Worm (Caenorhabditis elegans) whole organism, L2 larva: ENCODE measurements around the gene nipi-4.

Experiments
- C34F6.9 ChIP-seq: fragments of 150-350 bp; optimal IDR thresholded peaks from 2 replicates; lab custom pipeline; 2014; ENCODE audit warnings: missing biosample characterization, missing genetic modification characterization
- F13H6.1 ChIP-seq: sonication (generic microtip); optimal IDR thresholded peaks from 2 replicates; lab custom pipeline; 2016; ENCODE audit warnings: missing genetic modification characterization, missing compliant biosample characterization
- R02D3.7 ChIP-seq: fragments of 150-350 bp; optimal IDR thresholded peaks from 2 replicates; lab custom pipeline; 2014; ENCODE audit warnings: missing biosample characterization, missing genetic modification characterization
- Y55F3AM.14 ChIP-seq: fragments of 200-800 bp; sonication (Bioruptor generic); optimal IDR thresholded peaks from 2 replicates; lab custom pipeline; 2018; ENCODE audit warnings: mild to moderate bottlenecking, missing genetic modification characterization, missing compliant biosample characterization
- ZK546.5 ChIP-seq: sonication (generic microtip); optimal IDR thresholded peaks from 2 replicates; lab custom pipeline; 2017; ENCODE audit warnings: missing biosample characterization, missing genetic modification characterization
- aly-2 ChIP-seq: fragments of 150-350 bp; optimal IDR thresholded peaks from 2 replicates; lab custom pipeline; 2014; ENCODE audit warnings: missing biosample characterization, missing genetic modification characterization
- ama-1 ChIP-seq: fragments of 150-350 bp; optimal IDR thresholded peaks from 2 replicates; lab custom pipeline; 2018; ENCODE audit warnings: inconsistent platforms
- ceh-16 ChIP-seq: fragments of 150-350 bp; optimal IDR thresholded peaks from 2 replicates; lab custom pipeline; 2014; ENCODE audit warnings: missing biosample characterization, missing genetic modification characterization
- dmd-4 ChIP-seq: sonication (generic microtip); optimal IDR thresholded peaks from 2 replicates; lab custom pipeline; 2017; ENCODE audit warnings: missing biosample characterization, missing genetic modification characterization
- egl-27 ChIP-seq: sonication (generic microtip); optimal IDR thresholded peaks from 3 replicates; lab custom pipeline; 2017; ENCODE audit warnings: missing biosample characterization, missing genetic modification reagents, missing genetic modification characterization
- elt-1 ChIP-seq: fragments of 150-350 bp; optimal IDR thresholded peaks from 2 replicates; lab custom pipeline; 2014; ENCODE audit warnings: missing biosample characterization, missing genetic modification characterization
- elt-3 ChIP-seq: sonication (generic microtip); optimal IDR thresholded peaks from 2 replicates; lab custom pipeline; 2017; ENCODE audit warnings: missing biosample characterization, missing genetic modification characterization
- fos-1 ChIP-seq: fragments of 150-350 bp; optimal IDR thresholded peaks from 2 replicates; lab custom pipeline; 2014; ENCODE audit warnings: missing biosample characterization, missing genetic modification characterization
- gmeb-1 ChIP-seq: fragments of 150-350 bp; optimal IDR thresholded peaks from 2 replicates; lab custom pipeline; 2014; ENCODE audit warnings: missing biosample characterization, missing genetic modification characterization
- lin-11 ChIP-seq: fragments of 150-350 bp; sonication (generic microtip); optimal IDR thresholded peaks from 2 replicates; lab custom pipeline; 2014; ENCODE audit warnings: missing biosample characterization, missing genetic modification characterization, inconsistent platforms, mixed read lengths
- lin-13 ChIP-seq: fragments of 150-350 bp; optimal IDR thresholded peaks from 2 replicates; lab custom pipeline; 2014; ENCODE audit warnings: missing biosample characterization, missing genetic modification reagents, missing genetic modification characterization
- lin-39 ChIP-seq: fragments of 150-350 bp; optimal IDR thresholded peaks from 2 replicates; lab custom pipeline; 2014; ENCODE audit warnings: missing biosample characterization, missing genetic modification reagents, missing genetic modification characterization
- lsy-2 ChIP-seq, 2 experiments: fragments of 150-350 bp in 1 of 2; sonication (generic microtip) in 1 of 2; optimal IDR thresholded peaks; 2 replicates each; lab custom pipeline; 2014 to 2017; ENCODE audit warnings: missing biosample characterization in 2 of 2, missing genetic modification characterization in 2 of 2
- mab-5 ChIP-seq: fragments of 150-350 bp; optimal IDR thresholded peaks from 2 replicates; lab custom pipeline; 2014; ENCODE audit warnings: missing biosample characterization, missing genetic modification characterization
- mbf-1 ChIP-seq: sonication (generic microtip); optimal IDR thresholded peaks from 2 replicates; lab custom pipeline; 2017; ENCODE audit warnings: missing biosample characterization, missing genetic modification characterization
- nhr-10 ChIP-seq: sonication (generic microtip); optimal IDR thresholded peaks from 2 replicates; lab custom pipeline; 2017; ENCODE audit warnings: missing biosample characterization, missing genetic modification characterization
- nhr-11 ChIP-seq: fragments of 150-350 bp; optimal IDR thresholded peaks from 2 replicates; lab custom pipeline; 2014; ENCODE audit warnings: missing biosample characterization, missing genetic modification characterization
- nhr-129 ChIP-seq: fragments of 150-350 bp; optimal IDR thresholded peaks from 2 replicates; lab custom pipeline; 2014; ENCODE audit warnings: missing biosample characterization, missing genetic modification characterization
- nhr-21 ChIP-seq: fragments of 150-350 bp; optimal IDR thresholded peaks from 2 replicates; lab custom pipeline; 2014; ENCODE audit warnings: missing biosample characterization, missing genetic modification characterization
- nhr-23 ChIP-seq: fragments of 150-350 bp; optimal IDR thresholded peaks from 2 replicates; lab custom pipeline; 2014; ENCODE audit warnings: missing biosample characterization, missing genetic modification reagents, missing genetic modification characterization
- nhr-25 ChIP-seq: fragments of 150-350 bp; sonication (generic microtip); optimal IDR thresholded peaks from 3 replicates; lab custom pipeline; 2014; ENCODE audit warnings: missing biosample characterization, missing genetic modification characterization
- nhr-6 ChIP-seq: fragments of 150-350 bp; optimal IDR thresholded peaks from 2 replicates; lab custom pipeline; 2014; ENCODE audit warnings: missing biosample characterization, missing genetic modification characterization
- peb-1 ChIP-seq: fragments of 150-350 bp; optimal IDR thresholded peaks from 2 replicates; lab custom pipeline; 2014; ENCODE audit warnings: missing biosample characterization, missing genetic modification characterization
- sem-4 ChIP-seq: fragments of 150-350 bp; optimal IDR thresholded peaks from 2 replicates; lab custom pipeline; 2014; ENCODE audit warnings: missing biosample characterization, missing genetic modification reagents, missing genetic modification characterization
- skn-1 ChIP-seq: sonication (generic microtip); optimal IDR thresholded peaks from 2 replicates; lab custom pipeline; 2017; ENCODE audit warnings: missing biosample characterization, missing genetic modification characterization
- sma-3 ChIP-seq: sonication (generic microtip); optimal IDR thresholded peaks from 2 replicates; lab custom pipeline; 2016; ENCODE audit warnings: missing genetic modification reagents, missing genetic modification characterization, missing compliant biosample characterization
- sma-9 ChIP-seq, 2 experiments: fragments of 150-350 bp in 1 of 2; sonication (generic microtip) in 1 of 2; optimal IDR thresholded peaks; 2 replicates each; lab custom pipeline; 2014 to 2016; ENCODE audit warnings: missing genetic modification characterization in 2 of 2, mild to moderate bottlenecking in 1 of 2, missing biosample characterization in 1 of 2, missing compliant biosample characterization in 1 of 2, missing genetic modification reagents in 1 of 2, moderate library complexity in 1 of 2
- snpc-4 ChIP-seq: fragments of 150-350 bp; optimal IDR thresholded peaks from 2 replicates; lab custom pipeline; 2014; ENCODE audit warnings: missing biosample characterization, missing genetic modification characterization
- unc-55 ChIP-seq: fragments of 150-350 bp; sonication (generic microtip); optimal IDR thresholded peaks from 3 replicates; lab custom pipeline; 2014; ENCODE audit warnings: missing biosample characterization, missing genetic modification reagents, missing genetic modification characterization
- unc-62 ChIP-seq: fragments of 150-350 bp; optimal IDR thresholded peaks from 2 replicates; lab custom pipeline; 2014; ENCODE audit warnings: missing biosample characterization, missing genetic modification reagents, missing genetic modification characterization
- zag-1 ChIP-seq: fragments of 150-350 bp; optimal IDR thresholded peaks from 2 replicates; lab custom pipeline; 2014; ENCODE audit warnings: missing biosample characterization, missing genetic modification characterization
- ztf-1 ChIP-seq: fragments of 200-800 bp; sonication (Bioruptor generic); conservative IDR thresholded peaks from 2 replicates; pipeline ENCODE4 v1.3.6; 2022; ENCODE audit warnings: missing genetic modification characterization, missing compliant biosample characterization
- ztf-11 ChIP-seq: sonication (generic microtip); optimal IDR thresholded peaks from 2 replicates; lab custom pipeline; 2017; ENCODE audit warnings: missing biosample characterization, missing genetic modification characterization

The nipi-4 gene

DNA sequence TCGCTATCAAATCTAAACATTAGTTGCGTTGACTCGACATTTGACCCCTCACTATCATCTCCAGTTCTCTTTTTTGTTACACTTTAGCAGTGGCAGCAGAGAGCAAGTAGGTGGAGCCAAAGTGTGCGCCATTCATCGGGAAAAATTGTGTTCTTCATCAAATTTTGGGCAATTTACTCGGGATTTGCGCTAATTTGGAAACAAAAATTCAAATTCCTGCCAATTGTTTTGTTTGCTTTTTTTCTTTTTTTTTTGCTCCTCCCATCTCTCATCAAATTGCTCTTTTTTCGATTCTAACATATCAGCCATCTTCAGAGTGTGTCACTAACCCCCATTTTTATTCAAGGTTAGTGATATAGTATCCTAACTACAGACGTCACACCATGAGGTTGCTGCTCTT lies 43.7 kb downstream of the nipi-4 start, which contains the start of gene mig-6:
Gene mig-6, plus strand, starts transcription at position 301 of the 400 bp plus-strand sequence.
- TF ChIP-seq unc-62 (GFP tag; lab: Kevin White, UChicago) (no peak), aly-2 (tag; lab: Kevin White, UChicago) (no peak), dmd-4 (tag; lab: Kevin White, UChicago) (no peak), zag-1 (tag; lab: Kevin White, UChicago) (no peak), sma-9 (GFP tag; optimal IDR thresholded peaks at IDR 0.05; lab: Kevin White, UChicago) (no peak), sma-9 (tag; optimal IDR thresholded peaks at IDR 0.05; lab: Kevin White, UChicago) (no peak), unc-55 (GFP tag; lab: Kevin White, UChicago) (no peak), peb-1 (tag; lab: Kevin White, UChicago) (no peak), skn-1 (tag; lab: Kevin White, UChicago) (no peak), lin-39 (tag; lab: Kevin White, UChicago) (no peak), ZK546.5 (tag; lab: Kevin White, UChicago) (no peak), mbf-1 (tag; lab: Kevin White, UChicago) (no peak), nhr-129 (tag; lab: Kevin White, UChicago) (no peak)

DNA sequence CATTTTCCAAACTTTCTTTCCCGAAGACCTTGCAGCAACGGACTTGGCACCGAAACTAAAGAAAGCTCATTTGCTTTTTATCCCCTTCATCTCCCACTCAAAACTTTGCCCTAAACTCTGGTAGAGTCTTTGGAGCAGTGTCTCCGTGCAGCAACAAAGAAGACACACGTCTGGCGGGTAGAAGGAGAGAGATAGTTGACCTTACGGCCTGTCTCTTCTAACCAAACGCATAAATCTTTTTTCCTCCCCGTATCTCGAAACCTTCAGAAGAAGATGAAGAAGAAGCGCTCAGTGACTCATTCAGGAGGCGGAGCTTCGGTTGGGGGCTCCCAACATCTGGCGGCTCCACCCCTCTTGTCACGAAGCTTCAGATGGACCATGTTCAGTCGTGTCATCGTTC lies 44.2 kb downstream of the nipi-4 start:
- TF ChIP-seq lin-11 (tag; lab: Kevin White, UChicago) (no peak), unc-55 (GFP tag; lab: Kevin White, UChicago) (no peak), Y55F3AM.14 (no peak), lin-39 (tag; lab: Kevin White, UChicago) (no peak), nhr-21 (tag; lab: Kevin White, UChicago) (no peak), fos-1 (no peak), ceh-16 (tag; lab: Kevin White, UChicago) (no peak), gmeb-1 (no peak), nhr-6 (tag; lab: Kevin White, UChicago) (no peak), lsy-2 (tag; optimal IDR thresholded peaks at IDR 0.05; lab: Kevin White, UChicago) (no peak), sem-4 (tag; lab: Kevin White, UChicago) (no peak), ztf-11 (tag; lab: Kevin White, UChicago) (no peak)

DNA sequence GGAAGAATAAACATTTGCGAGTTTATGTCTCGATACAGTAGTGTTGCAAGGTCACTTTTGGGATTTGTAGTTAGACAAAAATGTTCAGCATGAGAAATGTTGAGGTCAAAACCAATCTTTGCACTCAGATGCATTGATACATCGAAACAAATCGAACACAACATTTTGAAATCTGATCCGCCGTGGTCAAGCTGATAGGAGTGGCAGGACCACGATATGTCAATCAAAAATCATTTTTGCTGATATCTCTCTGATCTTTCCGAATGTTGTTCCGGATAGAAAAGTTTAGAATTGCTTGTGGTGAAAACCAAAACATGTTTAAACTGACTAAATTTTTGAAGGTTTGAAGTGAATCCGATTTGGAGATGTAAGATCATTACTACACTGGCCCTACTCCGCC lies 44.8 kb downstream of the nipi-4 start:
- no peak for TF ChIP-seq ama-1 (lab: Kevin White, UChicago)
- no peak for TF ChIP-seq elt-1 (tag; lab: Kevin White, UChicago)
- peak; percentile 4 for TF ChIP-seq F13H6.1 (tag; lab: Kevin White, UChicago)

DNA sequence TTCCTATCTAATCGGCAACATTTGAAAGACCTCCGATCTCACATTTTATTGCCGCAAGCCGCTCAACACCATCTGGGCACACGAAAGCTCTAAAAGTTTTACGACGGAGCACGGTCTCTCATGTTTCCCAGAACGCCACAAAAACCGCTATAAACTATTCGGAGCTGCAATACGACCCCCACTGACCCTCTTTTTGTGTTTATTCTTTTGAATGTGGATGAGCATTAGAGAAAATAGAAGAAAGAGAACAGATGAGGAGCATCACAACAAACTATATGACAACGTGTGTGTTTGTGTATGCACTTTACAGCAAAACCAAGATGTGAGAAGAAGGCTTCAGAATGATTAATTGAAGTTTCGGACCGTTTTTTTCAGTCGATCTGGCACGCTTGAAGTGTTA lies 46.5 kb downstream of the nipi-4 start:
- no peak for TF ChIP-seq ama-1 (lab: Kevin White, UChicago)
- TF ChIP-seq nhr-25: no peak
- no peak for TF ChIP-seq egl-27 (tag; lab: Kevin White, UChicago)
- no peak for TF ChIP-seq C34F6.9 (tag; lab: Kevin White, UChicago)
- TF ChIP-seq nhr-6 (tag; lab: Kevin White, UChicago): no peak
- no peak for TF ChIP-seq sma-3
- no peak for TF ChIP-seq ztf-11 (tag; lab: Kevin White, UChicago)
- TF ChIP-seq nhr-11 (tag; lab: Kevin White, UChicago): no peak
- TF ChIP-seq zag-1 (tag; lab: Kevin White, UChicago): no peak
- no peak for TF ChIP-seq nhr-129 (tag; lab: Kevin White, UChicago)
- TF ChIP-seq elt-3 (tag; lab: Kevin White, UChicago): no peak
- no peak for TF ChIP-seq mab-5 (tag; lab: Kevin White, UChicago)
- TF ChIP-seq snpc-4 (tag; lab: Kevin White, UChicago): no peak
- no peak for TF ChIP-seq sem-4 (tag; lab: Kevin White, UChicago)
- no peak for TF ChIP-seq lin-13 (GFP tag; lab: Kevin White, UChicago)
- no peak for TF ChIP-seq nhr-10 (tag; lab: Kevin White, UChicago)
- no peak for TF ChIP-seq nhr-23
- no peak for TF ChIP-seq R02D3.7 (tag; lab: Kevin White, UChicago)
- TF ChIP-seq nhr-21 (tag; lab: Kevin White, UChicago): no peak
- TF ChIP-seq ztf-1 (GFP tag; lab: Robert Waterston, UW): no peak
